Fruit fly (Drosophila melanogaster): ENCODE data around the gene CG7631.

dm6 chr2L:15611669-15612308, 16.7 kb upstream of the CG7631 start, which contains the start of gene CG15255:
- TF ChIP-seq rn (GFP tag; IDR thresholded peaks at IDR 0.05) (no peak), CG15710 (tag; optimal IDR thresholded peaks at IDR 0.05) (no peak), CG4496 (GFP tag; IDR thresholded peaks at IDR 0.05) (no peak), CG12605 (GFP tag; IDR thresholded peaks at IDR 0.05) (no peak), EcR (GFP tag; optimal IDR thresholded peaks at IDR 0.05) (no peak), Pif1A (GFP tag; optimal IDR thresholded peaks at IDR 0.05) (no peak), CG10348 (GFP tag; IDR thresholded peaks at IDR 0.05) (no peak), CG17806 (tag; optimal IDR thresholded peaks at IDR 0.05) (no peak), CG34367 (tag; optimal IDR thresholded peaks at IDR 0.05) (no peak), CG9948 (tag; optimal IDR thresholded peaks at IDR 0.05) (no peak), CG14655 (GFP tag; optimal IDR thresholded peaks at IDR 0.05) (no peak), Ets98B (GFP tag; IDR thresholded peaks at IDR 0.05) (no peak)
